Worm (Caenorhabditis elegans): Measurements from ENCODE around the gene F08G12.5.

ce11 chrX:11323225-11323624, 13.1 kb upstream of the F08G12.5 start:
- TF ChIP-seq tab-1 (GFP tag; IDR thresholded peaks at IDR 0.05): no peak
- no peak for TF ChIP-seq klf-2 (GFP tag; conservative IDR thresholded peaks at IDR 0.05)
- TF ChIP-seq T22C8.4 (GFP tag; IDR thresholded peaks at IDR 0.05): no peak
